Worm (Caenorhabditis elegans) whole organism, late embryonic: ENCODE results near the gene Y54G2A.19.

ENCODE experiments used
- K02D7.2 ChIP-seq: sonication (generic microtip); optimal IDR thresholded peaks from 2 replicates; lab custom pipeline; 2017; ENCODE audit warnings: mild to moderate bottlenecking, missing genetic modification characterization, missing compliant biosample characterization
- elt-2 ChIP-seq: sonication (generic microtip); optimal IDR thresholded peaks from 2 replicates; lab custom pipeline; 2016; ENCODE audit warnings: missing genetic modification reagents, missing genetic modification characterization, missing compliant biosample characterization
- ets-4 ChIP-seq: sonication (generic microtip); optimal IDR thresholded peaks from 2 replicates; lab custom pipeline; 2016; ENCODE audit warnings: missing genetic modification characterization, missing compliant biosample characterization
- hlh-30 ChIP-seq: sonication (generic microtip); optimal IDR thresholded peaks from 2 replicates; lab custom pipeline; 2017; ENCODE audit warnings: antibody characterized with exemption, missing genetic modification characterization, missing compliant biosample characterization; ENCODE audit not compliant: insufficient read depth
- hlh-6 ChIP-seq: sonication (generic microtip); optimal IDR thresholded peaks from 2 replicates; lab custom pipeline; 2016; ENCODE audit warnings: missing genotype, missing genetic modification characterization, missing compliant biosample characterization
- nfya-1 ChIP-seq: sonication (generic microtip); optimal IDR thresholded peaks from 2 replicates; lab custom pipeline; 2017; ENCODE audit warnings: missing genetic modification characterization, mild to moderate bottlenecking, missing compliant biosample characterization, antibody characterized with exemption, moderate library complexity
- pha-4 ChIP-seq: fragments of 150-350 bp; optimal IDR thresholded peaks from 2 replicates; lab custom pipeline; 2018; ENCODE audit warnings: missing biosample characterization, missing genetic modification reagents, missing genetic modification characterization
- pqm-1 ChIP-seq: sonication (generic microtip); optimal IDR thresholded peaks from 2 replicates; lab custom pipeline; 2016; ENCODE audit warnings: missing genetic modification characterization, missing compliant biosample characterization
- sdc-2 ChIP-seq: sonication (generic microtip); optimal IDR thresholded peaks from 2 replicates; lab custom pipeline; 2016; ENCODE audit warnings: missing genotype, missing genetic modification characterization, missing compliant biosample characterization
- unc-55 ChIP-seq: sonication (generic microtip); optimal IDR thresholded peaks from 2 replicates; lab custom pipeline; 2017; ENCODE audit warnings: missing biosample characterization, missing genetic modification reagents, missing genetic modification characterization

- TF ChIP-seq nfya-1 (tag; lab: Kevin White, UChicago) (no peak), pqm-1 (tag; lab: Kevin White, UChicago) (no peak), pha-4 (no peak), elt-2 (tag; lab: Kevin White, UChicago) (no peak), K02D7.2 (tag; lab: Kevin White, UChicago) (no peak), hlh-6 (tag; lab: Kevin White, UChicago) (no peak), hlh-30 (tag; lab: Kevin White, UChicago) (no peak), sdc-2 (tag; lab: Kevin White, UChicago) (no peak), unc-55 (GFP tag; lab: Kevin White, UChicago) (no peak), ets-4 (tag; lab: Kevin White, UChicago) (no peak)
These were observed 40.7 kb upstream of the Y54G2A.19 start for ce11 chrIV:2935194-2935593.
